Worm (Caenorhabditis elegans) whole organism, L4 larva: ENCODE measurements around the gene gpdh-2.

Experiments used
- ama-1 ChIP-seq: fragments of 150-350 bp; optimal IDR thresholded peaks from 2 replicates; lab custom pipeline; 2014; ENCODE audit warnings: inconsistent platforms, mixed read lengths
- lsy-2 ChIP-seq, 2 experiments: fragments of 150-350 bp in 1 of 2; sonication (generic microtip) in 1 of 2; optimal IDR thresholded peaks; 2 replicates each; lab custom pipeline; 2014 to 2017; ENCODE audit warnings: missing biosample characterization in 2 of 2, missing genetic modification characterization in 2 of 2
- snpc-4 ChIP-seq: fragments of 150-350 bp; optimal IDR thresholded peaks from 2 replicates; lab custom pipeline; 2014; ENCODE audit warnings: missing biosample characterization, missing genetic modification characterization

ce11 chrIII:9832569-9832968, 26.4 kb downstream of the gpdh-2 start:
- TF ChIP-seq lsy-2 (tag; optimal IDR thresholded peaks at IDR 0.05; lab: Kevin White, UChicago): no peak
- TF ChIP-seq snpc-4 (tag; lab: Kevin White, UChicago): no peak
- TF ChIP-seq ama-1 (lab: Kevin White, UChicago): no peak
